Fruit fly (Drosophila melanogaster): ENCODE measurements around the gene Coq4.

Gene Coq4

dm6 chr3L:17458856-17459518, 25.6 kb upstream of the Coq4 start (continued):
- no peak for TF ChIP-seq CG12104 (GFP tag; optimal IDR thresholded peaks at IDR 0.05)
- no peak for TF ChIP-seq fd3F (GFP tag; optimal IDR thresholded peaks at IDR 0.05)
- TF ChIP-seq CG30020 (tag; optimal IDR thresholded peaks at IDR 0.05) = no peak
- TF ChIP-seq tin (GFP tag; optimal IDR thresholded peaks at IDR 0.05) = peak; percentile 3
- TF ChIP-seq kni (GFP tag; optimal IDR thresholded peaks at IDR 0.05) = no peak
- TF ChIP-seq inv (GFP tag; IDR thresholded peaks at IDR 0.05; ENCODE audit: partially characterized antibody) = no peak
- TF ChIP-seq trh (GFP tag; optimal IDR thresholded peaks at IDR 0.05) = no peak
- TF ChIP-seq cwo (GFP tag; optimal IDR thresholded peaks at IDR 0.05) = no peak
- peak; percentile 3 for TF ChIP-seq CG13424 (tag; optimal IDR thresholded peaks at IDR 0.05)
- no peak for TF ChIP-seq chn (GFP tag; optimal IDR thresholded peaks at IDR 0.05)
- TF ChIP-seq Dad (GFP tag; optimal IDR thresholded peaks at IDR 0.05) = no peak
- TF ChIP-seq CG4707 (GFP tag; optimal IDR thresholded peaks at IDR 0.05) = no peak
- TF ChIP-seq Xrp1 (GFP tag; IDR thresholded peaks at IDR 0.05) = peak; percentile 76
- no peak for TF ChIP-seq z (GFP tag; IDR thresholded peaks at IDR 0.05)
- no peak for TF ChIP-seq HLH54F (GFP tag; optimal IDR thresholded peaks at IDR 0.05)
- no peak for TF ChIP-seq sima (GFP tag; optimal IDR thresholded peaks at IDR 0.05)
- no peak for TF ChIP-seq odd (GFP tag; optimal IDR thresholded peaks at IDR 0.05)
- TF ChIP-seq twi (tag; optimal IDR thresholded peaks at IDR 0.05) = no peak
- TF ChIP-seq phol (tag; optimal IDR thresholded peaks at IDR 0.05) = peak; percentile 20
- no peak for TF ChIP-seq Usf (GFP tag; optimal IDR thresholded peaks at IDR 0.05)
- TF ChIP-seq gro (GFP tag; optimal IDR thresholded peaks at IDR 0.05) = no peak
- TF ChIP-seq ato (GFP tag; IDR thresholded peaks at IDR 0.05; ENCODE audit: partially characterized antibody) = no peak
- no peak for TF ChIP-seq gsb-n (tag; optimal IDR thresholded peaks at IDR 0.05)
- TF ChIP-seq NC2β (GFP tag; optimal IDR thresholded peaks at IDR 0.05) = no peak
- TF ChIP-seq Nf-YB (GFP tag; optimal IDR thresholded peaks at IDR 0.05) = no peak
- no peak for TF ChIP-seq H2.0 (GFP tag; IDR thresholded peaks at IDR 0.05)
- TF ChIP-seq Rx (GFP tag; IDR thresholded peaks at IDR 0.05) = no peak
- TF ChIP-seq sisA (GFP tag; IDR thresholded peaks at IDR 0.05) = peak; percentile 54; the same call in 1 of the 2 replicates
- no peak for TF ChIP-seq CG9817 (tag; optimal IDR thresholded peaks at IDR 0.05)
- TF ChIP-seq row (GFP tag; IDR thresholded peaks at IDR 0.05) = peak; percentile 68
- TF ChIP-seq rib (GFP tag; IDR thresholded peaks at IDR 0.05) = no peak
- no peak for TF ChIP-seq MESR4 (GFP tag; optimal IDR thresholded peaks at IDR 0.05)
- no peak for TF ChIP-seq gt (GFP tag; IDR thresholded peaks at IDR 0.05)
- TF ChIP-seq gce (GFP tag; IDR thresholded peaks at IDR 0.05) = 0 out of 3 replicates have a peak, but pooled peaks have one; percentile 7
- TF ChIP-seq CG34422 (GFP tag; IDR thresholded peaks at IDR 0.05) = no peak
- TF ChIP-seq CkIIα-i1 (GFP tag; IDR thresholded peaks at IDR 0.05) = no peak
- no peak for TF ChIP-seq Antp (GFP tag; optimal IDR thresholded peaks at IDR 0.05)
- TF ChIP-seq CrebB (tag; optimal IDR thresholded peaks at IDR 0.05) = no peak
- TF ChIP-seq gsb (GFP tag; IDR thresholded peaks at IDR 0.05) = no peak
- no peak for TF ChIP-seq CG18011 (GFP tag; optimal IDR thresholded peaks at IDR 0.05)
- peak; percentile 57 for TF ChIP-seq CG12391 (tag; optimal IDR thresholded peaks at IDR 0.05)
- TF ChIP-seq Neu2 (GFP tag; optimal IDR thresholded peaks at IDR 0.05; ENCODE audit: borderline replicate concordance) = no peak
- no peak for TF ChIP-seq CG4820 (GFP tag; optimal IDR thresholded peaks at IDR 0.05)
- TF ChIP-seq Dek (tag; optimal IDR thresholded peaks at IDR 0.05) = no peak
- TF ChIP-seq D19B (GFP tag; optimal IDR thresholded peaks at IDR 0.05) = peak; percentile 59
- peak; percentile 63; the same call in 2 of the 3 replicates for TF ChIP-seq zfh1 (GFP tag; IDR thresholded peaks at IDR 0.05)
- no peak for TF ChIP-seq CG9876 (GFP tag; optimal IDR thresholded peaks at IDR 0.05)
- TF ChIP-seq CG2129 (GFP tag; IDR thresholded peaks at IDR 0.05; ENCODE audit: partially characterized antibody) = no peak
- no peak for TF ChIP-seq Poxn (GFP tag; IDR thresholded peaks at IDR 0.05)
- no peak for TF ChIP-seq Hand (GFP tag; optimal IDR thresholded peaks at IDR 0.05)
